Fruit fly (Drosophila melanogaster) whole organism, prepupa: ENCODE results near the gene cac.

Experiments
- Blimp-1 ChIP-seq: fragments of 200-800 bp; sonication (Bioruptor generic); optimal IDR thresholded peaks from 3 replicates; lab custom pipeline; 2017; ENCODE audit warnings: missing biosample characterization, missing genetic modification characterization, mild to moderate bottlenecking, moderate library complexity, missing genetic modification reagents
- CG10631 ChIP-seq: fragments of 200-800 bp; sonication (Bioruptor generic); optimal IDR thresholded peaks from 2 replicates; lab custom pipeline; 2016; ENCODE audit warnings: missing biosample characterization, missing genetic modification characterization
- CG11294 ChIP-seq: fragments of 200-800 bp; sonication (Bioruptor generic); IDR thresholded peaks from 2 replicates; pipeline ENCODE4 v1.3.6; 2022; ENCODE audit warnings: missing biosample characterization, missing genetic modification characterization
- CG11762 ChIP-seq: fragments of 200-800 bp; sonication (Bioruptor generic); optimal IDR thresholded peaks from 3 replicates; lab custom pipeline; 2016; ENCODE audit warnings: missing biosample characterization, missing genetic modification characterization; ENCODE audit not compliant: insufficient read depth
- CG11902 ChIP-seq: fragments of 200-800 bp; sonication (Bioruptor generic); optimal IDR thresholded peaks from 3 replicates; lab custom pipeline; 2016; ENCODE audit warnings: missing biosample characterization, missing genetic modification characterization
- CG15336 ChIP-seq: fragments of 200-800 bp; sonication (Bioruptor generic); IDR thresholded peaks from 2 replicates; pipeline ENCODE4 v1.3.6; 2022; ENCODE audit warnings: missing biosample characterization, missing genetic modification characterization
- CG1621 ChIP-seq: fragments of 200-800 bp; sonication (Bioruptor generic); optimal IDR thresholded peaks from 3 replicates; lab custom pipeline; 2018; ENCODE audit warnings: missing biosample characterization, mild to moderate bottlenecking, missing genetic modification characterization
- CG3032 ChIP-seq: fragments of 200-800 bp; optimal IDR thresholded peaks from 2 replicates; lab custom pipeline; 2019; ENCODE audit warnings: missing biosample characterization, mild to moderate bottlenecking, missing genetic modification characterization, moderate library complexity
- CG32006 ChIP-seq: fragments of 200-800 bp; sonication (Bioruptor generic); optimal IDR thresholded peaks from 3 replicates; lab custom pipeline; 2017; ENCODE audit warnings: missing biosample characterization, mild to moderate bottlenecking, missing genetic modification characterization
- CG4318 ChIP-seq: fragments of 200-800 bp; sonication (Bioruptor generic); optimal IDR thresholded peaks from 3 replicates; lab custom pipeline; 2017; ENCODE audit warnings: missing biosample characterization, mild to moderate bottlenecking, missing genetic modification characterization
- CG6163 ChIP-seq: fragments of 200-800 bp; sonication (Bioruptor generic); IDR thresholded peaks from 3 replicates; pipeline ENCODE4 v1.3.6; 2022; ENCODE audit warnings: missing biosample characterization, missing genetic modification characterization
- CG6276 ChIP-seq: fragments of 200-800 bp; sonication (Bioruptor generic); optimal IDR thresholded peaks from 2 replicates; lab custom pipeline; 2017; ENCODE audit warnings: missing biosample characterization, mild to moderate bottlenecking, missing genetic modification characterization
- CG6792 ChIP-seq: fragments of 200-800 bp; sonication (Bioruptor generic); optimal IDR thresholded peaks from 3 replicates; lab custom pipeline; 2016; ENCODE audit warnings: missing biosample characterization, missing genetic modification characterization
- CG6808 ChIP-seq: fragments of 200-800 bp; sonication (Bioruptor generic); optimal IDR thresholded peaks from 3 replicates; lab custom pipeline; 2017; ENCODE audit warnings: missing biosample characterization, missing genetic modification characterization, mild to moderate bottlenecking, moderate library complexity, missing genetic modification reagents
- CG6854 ChIP-seq: fragments of 200-800 bp; sonication (Bioruptor generic); optimal IDR thresholded peaks from 2 replicates; lab custom pipeline; 2017; ENCODE audit warnings: missing biosample characterization, mild to moderate bottlenecking, missing genetic modification characterization
- CG7368 ChIP-seq: fragments of 200-800 bp; sonication (Bioruptor generic); optimal IDR thresholded peaks from 3 replicates; lab custom pipeline; 2016; ENCODE audit warnings: missing biosample characterization, missing genetic modification characterization
- CG8119 ChIP-seq: fragments of 200-800 bp; sonication (Bioruptor generic); IDR thresholded peaks from 3 replicates; pipeline ENCODE4 v1.3.6; 2022; ENCODE audit warnings: missing biosample characterization, missing genetic modification characterization
- CG8319 ChIP-seq: fragments of 200-800 bp; sonication (Bioruptor generic); optimal IDR thresholded peaks from 3 replicates; lab custom pipeline; 2016; ENCODE audit warnings: missing biosample characterization, missing genetic modification characterization
- CG8632 ChIP-seq: fragments of 200-800 bp; sonication (Bioruptor generic); optimal IDR thresholded peaks from 3 replicates; lab custom pipeline; 2016; ENCODE audit warnings: missing biosample characterization, missing genetic modification characterization
- CG9139 ChIP-seq: fragments of 200-800 bp; sonication (Bioruptor generic); optimal IDR thresholded peaks from 3 replicates; lab custom pipeline; 2017; ENCODE audit warnings: missing biosample characterization, mild to moderate bottlenecking, missing genetic modification characterization
- Eip78C ChIP-seq: fragments of 200-800 bp; sonication (Bioruptor generic); peaks from one replicate; lab custom pipeline; 2016; ENCODE audit warnings: missing biosample characterization, missing genetic modification characterization
- Eip93F ChIP-seq: fragments of 200-800 bp; sonication (Bioruptor generic); optimal IDR thresholded peaks from 2 replicates; lab custom pipeline; 2016; ENCODE audit warnings: missing biosample characterization, mild to moderate bottlenecking, missing genetic modification characterization
- Ets21C ChIP-seq: fragments of 200-800 bp; sonication (Bioruptor generic); optimal IDR thresholded peaks from 3 replicates; lab custom pipeline; 2016; ENCODE audit warnings: missing biosample characterization, missing genetic modification characterization
- Gug ChIP-seq: fragments of 200-800 bp; sonication (Bioruptor generic); IDR thresholded peaks from 2 replicates; pipeline ENCODE4 v1.3.6; 2022; ENCODE audit warnings: missing biosample characterization, missing genetic modification characterization
- Hr4 ChIP-seq: fragments of 200-800 bp; sonication (Bioruptor generic); optimal IDR thresholded peaks from 3 replicates; lab custom pipeline; 2016; ENCODE audit warnings: missing biosample characterization, missing genetic modification characterization
- Met ChIP-seq: fragments of 200-800 bp; sonication (Bioruptor generic); optimal IDR thresholded peaks from 3 replicates; lab custom pipeline; 2016; ENCODE audit warnings: missing biosample characterization, missing genetic modification characterization
- OdsH ChIP-seq: fragments of 200-800 bp; sonication (Bioruptor generic); optimal IDR thresholded peaks from 3 replicates; lab custom pipeline; 2016; ENCODE audit warnings: missing biosample characterization, missing genetic modification characterization
- Smox ChIP-seq: fragments of 200-800 bp; sonication (Bioruptor generic); optimal IDR thresholded peaks from 3 replicates; lab custom pipeline; 2016; ENCODE audit warnings: missing biosample characterization, missing genetic modification characterization
- Sox102F ChIP-seq: fragments of 200-800 bp; sonication (Bioruptor generic); optimal IDR thresholded peaks from 2 replicates; lab custom pipeline; 2016; ENCODE audit warnings: missing biosample characterization, mild to moderate bottlenecking, missing genetic modification characterization
- achi ChIP-seq: fragments of 200-800 bp; sonication (Bioruptor generic); optimal IDR thresholded peaks from 3 replicates; lab custom pipeline; 2016; ENCODE audit warnings: missing biosample characterization, missing genetic modification characterization
- acj6 ChIP-seq: fragments of 200-800 bp; sonication (Bioruptor generic); optimal IDR thresholded peaks from 3 replicates; lab custom pipeline; 2016; ENCODE audit warnings: missing biosample characterization, missing genetic modification characterization
- cyc ChIP-seq: fragments of 200-800 bp; sonication (Bioruptor generic); optimal IDR thresholded peaks from 3 replicates; lab custom pipeline; 2016; ENCODE audit warnings: missing biosample characterization, missing genetic modification characterization
- dac ChIP-seq: fragments of 200-800 bp; sonication (Bioruptor generic); optimal IDR thresholded peaks from 2 replicates; lab custom pipeline; 2017; ENCODE audit warnings: missing biosample characterization, mild to moderate bottlenecking, missing genetic modification characterization
- dsx ChIP-seq: fragments of 200-800 bp; optimal IDR thresholded peaks from 3 replicates; lab custom pipeline; 2019; ENCODE audit warnings: missing biosample characterization, mild to moderate bottlenecking, missing genetic modification characterization, moderate library complexity; ENCODE audit not compliant: poor library complexity, severe bottlenecking
- eg ChIP-seq: fragments of 200-800 bp; sonication (Bioruptor generic); IDR thresholded peaks from 3 replicates; pipeline ENCODE4 v1.3.6; 2022; ENCODE audit warnings: missing biosample characterization, missing genetic modification characterization
- esn ChIP-seq: fragments of 200-800 bp; sonication (Bioruptor generic); optimal IDR thresholded peaks from 2 replicates; lab custom pipeline; 2016; ENCODE audit warnings: missing biosample characterization, mild to moderate bottlenecking, missing genetic modification characterization, moderate library complexity
- fkh ChIP-seq: fragments of 200-800 bp; sonication (Bioruptor generic); optimal IDR thresholded peaks from 3 replicates; lab custom pipeline; 2017; ENCODE audit warnings: missing biosample characterization, mild to moderate bottlenecking, missing genetic modification characterization, moderate library complexity
- salr ChIP-seq, 2 experiments: fragments of 200-800 bp; sonication (Bioruptor generic); optimal IDR thresholded peaks; 3 replicates each; lab custom pipeline; 2016 to 2018; ENCODE audit warnings: missing biosample characterization in 2 of 2, missing genetic modification characterization in 2 of 2, mild to moderate bottlenecking in 1 of 2
- spab ChIP-seq: fragments of 200-800 bp; sonication (Bioruptor generic); optimal IDR thresholded peaks from 2 replicates; lab custom pipeline; 2017; ENCODE audit warnings: missing biosample characterization, mild to moderate bottlenecking, missing genetic modification characterization, missing genetic modification reagents
- ss ChIP-seq, 2 experiments: fragments of 200-800 bp; sonication (Bioruptor generic); optimal IDR thresholded peaks; 2 replicates in 1 of 2; 3 replicates in 1 of 2; lab custom pipeline; 2017 to 2018; ENCODE audit warnings: mild to moderate bottlenecking in 2 of 2, missing biosample characterization in 2 of 2, missing genetic modification characterization in 2 of 2, moderate library complexity in 1 of 2
- vri ChIP-seq: fragments of 200-800 bp; sonication (Bioruptor generic); optimal IDR thresholded peaks from 3 replicates; lab custom pipeline; 2016; ENCODE audit warnings: missing biosample characterization, mild to moderate bottlenecking, missing genetic modification characterization

The cac gene

DNA sequence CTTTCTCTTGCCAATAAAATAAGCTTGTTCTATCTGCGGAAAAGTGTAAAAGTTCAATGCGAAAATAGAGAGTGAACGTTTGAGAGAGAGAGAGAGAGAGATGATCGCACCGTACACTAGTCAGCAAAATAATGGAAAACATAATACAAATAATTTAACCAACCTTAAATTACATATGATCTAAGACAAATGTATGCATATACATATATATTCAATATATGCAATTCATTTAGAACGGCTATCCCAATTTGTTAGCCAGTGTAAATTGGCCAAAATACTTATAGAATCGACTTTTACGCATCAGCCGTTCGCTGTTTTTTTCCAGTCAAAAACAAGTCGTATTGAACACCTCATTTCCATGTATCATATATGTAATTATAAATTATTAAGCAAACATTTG is 59.7 kb downstream of the cac start (continued):
- TF ChIP-seq CG6163 (GFP tag; lab: Robert Waterston, UW) (peak; percentile 93), spab (GFP tag; lab: Kevin White, UChicago) (no peak), CG11902 (GFP tag; lab: Kevin White, UChicago) (peak; percentile 21), Gug (GFP tag; lab: Robert Waterston, UW) (peak; percentile 72), Smox (GFP tag; lab: Kevin White, UChicago) (peak; percentile 65), Sox102F (GFP tag; lab: Kevin White, UChicago) (peak; percentile 61), dsx (GFP tag; lab: Kevin White, UChicago) (no peak)
- TF ChIP-seq, all 60 proteins: peak for 38

DNA sequence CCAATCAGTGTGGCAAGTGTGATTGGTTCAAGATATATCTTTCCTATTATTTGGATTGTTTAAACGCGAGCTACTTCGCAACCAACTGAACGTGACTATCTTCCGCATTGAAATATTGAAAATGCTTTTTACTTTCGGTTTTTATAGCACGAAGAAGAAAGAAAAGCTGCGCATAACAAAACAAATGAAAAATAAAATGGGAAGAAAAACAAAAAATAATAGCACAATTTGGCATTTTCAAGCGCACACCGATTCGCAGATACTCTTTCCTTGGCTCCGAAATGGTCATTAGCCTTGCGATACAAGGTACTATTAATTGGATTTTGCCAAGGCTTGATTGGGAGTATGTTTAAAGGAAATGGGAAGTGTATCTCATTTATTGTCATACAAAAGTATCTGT is 60.3 kb downstream of the cac start, which contains the start of gene Sclp:
TSS of gene Sclp (minus strand) at position 101 of the 400 bp plus-strand sequence.
- TF ChIP-seq CG6276 (GFP tag; lab: Kevin White, UChicago) (peak; percentile 34), Hr4 (peak; percentile 9), CG11294 (no peak), CG15336 (peak; percentile 28; the same call in 1 of the 2 replicates), dac (GFP tag; lab: Kevin White, UChicago) (no peak), Met (GFP tag; lab: Kevin White, UChicago) (peak; percentile 2), achi (GFP tag; lab: Kevin White, UChicago) (peak; percentile 6), CG32006 (GFP tag; lab: Kevin White, UChicago) (peak; percentile 40), eg (GFP tag; lab: Robert Waterston, UW) (0 out of 3 replicates have a peak, but pooled peaks have one; percentile 34)

DNA sequence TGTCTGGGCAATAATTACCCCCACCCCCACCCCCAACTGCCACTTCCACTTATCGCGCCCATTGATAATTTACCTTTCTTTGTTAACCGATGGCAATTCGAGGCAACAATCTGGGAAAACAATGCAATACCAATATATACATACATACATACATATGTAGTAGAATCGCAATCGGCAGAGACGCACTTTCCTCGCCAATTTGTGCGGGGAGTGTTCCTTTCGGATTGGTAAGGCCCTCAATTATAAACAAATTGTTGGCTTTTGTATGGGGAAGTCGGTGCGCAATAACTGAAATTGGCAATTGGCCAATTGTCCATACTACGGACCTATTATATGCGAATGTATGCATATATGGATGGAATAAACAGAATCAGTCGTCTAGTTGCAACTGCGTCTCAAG is 61.2 kb downstream of the cac start:
- TF ChIP-seq spab (GFP tag; lab: Kevin White, UChicago) = no peak
- peak; percentile 23 for TF ChIP-seq Eip93F (GFP tag; lab: Kevin White, UChicago)
- peak; percentile 58 for TF ChIP-seq Eip78C (GFP tag; lab: Kevin White, UChicago)
- no peak for TF ChIP-seq Gug (GFP tag; lab: Robert Waterston, UW)
- no peak for TF ChIP-seq CG6808
- peak; percentile 5 for TF ChIP-seq vri (GFP tag; lab: Kevin White, UChicago)

DNA sequence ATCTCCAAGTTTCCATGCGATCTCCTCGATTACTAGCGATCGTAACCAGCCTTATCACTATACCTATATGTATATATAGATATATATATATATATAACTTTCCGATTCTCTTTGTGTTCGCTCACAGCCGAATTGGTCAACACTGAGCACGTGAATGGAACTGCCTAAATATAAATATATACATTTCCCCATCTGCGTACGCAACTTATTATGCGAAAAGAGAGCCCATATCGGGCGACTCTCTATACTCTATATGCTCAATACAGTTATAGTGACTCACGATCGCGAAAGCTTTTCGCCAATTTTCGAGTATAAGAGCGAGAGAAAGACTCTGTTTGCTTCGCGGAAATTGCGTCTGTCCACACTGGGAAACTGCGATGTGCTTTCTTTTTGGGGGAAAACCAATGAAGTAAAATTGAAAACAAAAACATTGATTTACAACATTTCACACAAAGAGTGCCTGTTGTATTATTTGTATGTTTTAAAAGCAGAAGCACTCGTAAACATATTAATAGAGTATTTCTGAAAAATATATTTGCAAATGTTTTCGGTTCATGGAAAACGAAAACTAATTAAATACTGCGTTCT is 62.1 kb downstream of the cac start:
- TF ChIP-seq CG32006 (GFP tag; lab: Kevin White, UChicago) (peak; percentile 6), vri (GFP tag; lab: Kevin White, UChicago) (peak; percentile 13), CG4318 (no peak), CG8632 (GFP tag; lab: Kevin White, UChicago) (no peak), CG9139 (no peak), CG15336 (no peak), CG6854 (GFP tag; lab: Kevin White, UChicago) (no peak), Eip93F (GFP tag; lab: Kevin White, UChicago) (peak; percentile 30), dac (GFP tag; lab: Kevin White, UChicago) (no peak), Hr4 (no peak), Blimp-1 (GFP tag; lab: Kevin White, UChicago) (no peak), ss (GFP tag; optimal IDR thresholded peaks at IDR 0.05; lab: Kevin White, UChicago) (no peak), CG11762 (GFP tag; lab: Kevin White, UChicago) (no peak), esn (GFP tag; lab: Kevin White, UChicago) (no peak), Eip78C (GFP tag; lab: Kevin White, UChicago) (peak; percentile 70), OdsH (no peak), CG1621 (tag; lab: Kevin White, UChicago) (no peak), CG8119 (GFP tag; lab: Robert Waterston, UW) (no peak)

DNA sequence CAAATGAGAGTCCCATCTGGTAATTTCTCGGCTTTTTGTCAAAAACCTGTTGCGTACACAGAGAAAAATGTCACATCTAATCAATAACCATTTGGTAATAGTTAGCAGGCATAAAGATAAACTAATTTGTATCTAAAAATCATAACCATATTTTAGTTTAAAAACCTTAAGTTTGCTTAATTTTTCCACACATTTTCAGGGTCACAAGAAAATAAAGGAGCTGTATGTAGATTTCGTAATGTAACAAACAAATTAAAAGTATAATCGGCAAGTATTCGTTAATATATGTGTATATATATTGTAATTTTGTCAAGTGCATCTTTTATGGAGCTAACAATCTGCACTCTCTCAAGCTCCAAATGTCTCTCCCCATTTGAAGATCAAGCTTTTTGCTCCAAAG is 63.9 kb downstream of the cac start:
- TF ChIP-seq salr (GFP tag; optimal IDR thresholded peaks at IDR 0.05; lab: Kevin White, UChicago) (peak in 1 of 2 experiments; percentile 69), CG11902 (GFP tag; lab: Kevin White, UChicago) (peak; percentile 30), CG6163 (GFP tag; lab: Robert Waterston, UW) (peak; percentile 81), Eip78C (GFP tag; lab: Kevin White, UChicago) (peak; percentile 97), Sox102F (GFP tag; lab: Kevin White, UChicago) (peak; percentile 73), CG8319 (GFP tag; lab: Kevin White, UChicago) (peak; percentile 50), CG8119 (GFP tag; lab: Robert Waterston, UW) (peak; percentile 90), acj6 (GFP tag; lab: Kevin White, UChicago) (peak; percentile 83), CG6792 (GFP tag; lab: Kevin White, UChicago) (peak; percentile 77), fkh (GFP tag; lab: Kevin White, UChicago) (peak; percentile 24), CG11762 (GFP tag; lab: Kevin White, UChicago) (peak; percentile 76), CG7368 (GFP tag; lab: Kevin White, UChicago) (peak; percentile 53), CG9139 (no peak), cyc (GFP tag; lab: Kevin White, UChicago) (peak; percentile 76), CG1621 (tag; lab: Kevin White, UChicago) (peak; percentile 36), CG10631 (GFP tag; lab: Kevin White, UChicago) (peak; percentile 78), esn (GFP tag; lab: Kevin White, UChicago) (peak; percentile 87), Ets21C (peak; percentile 66), CG3032 (peak; percentile 70)
